Worm (Caenorhabditis elegans) whole organism, L2 larva: ENCODE data around the gene F36H1.3.

Experiments used
- C34F6.9 ChIP-seq: fragments of 150-350 bp; optimal IDR thresholded peaks from 2 replicates; lab custom pipeline; 2014; ENCODE audit warnings: missing biosample characterization, missing genetic modification characterization
- F13H6.1 ChIP-seq: sonication (generic microtip); optimal IDR thresholded peaks from 2 replicates; lab custom pipeline; 2016; ENCODE audit warnings: missing genetic modification characterization, missing compliant biosample characterization
- R02D3.7 ChIP-seq: fragments of 150-350 bp; optimal IDR thresholded peaks from 2 replicates; lab custom pipeline; 2014; ENCODE audit warnings: missing biosample characterization, missing genetic modification characterization
- Y55F3AM.14 ChIP-seq: fragments of 200-800 bp; sonication (Bioruptor generic); optimal IDR thresholded peaks from 2 replicates; lab custom pipeline; 2018; ENCODE audit warnings: mild to moderate bottlenecking, missing genetic modification characterization, missing compliant biosample characterization
- ZK546.5 ChIP-seq: sonication (generic microtip); optimal IDR thresholded peaks from 2 replicates; lab custom pipeline; 2017; ENCODE audit warnings: missing biosample characterization, missing genetic modification characterization
- alr-1 ChIP-seq: fragments of 150-350 bp; optimal IDR thresholded peaks from 2 replicates; lab custom pipeline; 2014; ENCODE audit warnings: missing biosample characterization, missing genetic modification characterization
- aly-2 ChIP-seq: fragments of 150-350 bp; optimal IDR thresholded peaks from 2 replicates; lab custom pipeline; 2014; ENCODE audit warnings: missing biosample characterization, missing genetic modification characterization
- blmp-1 ChIP-seq: sonication (generic microtip); optimal IDR thresholded peaks from 2 replicates; lab custom pipeline; 2017; ENCODE audit warnings: missing genetic modification characterization, mild to moderate bottlenecking, missing compliant biosample characterization, antibody characterized with exemption, moderate library complexity; ENCODE audit not compliant: insufficient read depth
- ceh-16 ChIP-seq: fragments of 150-350 bp; optimal IDR thresholded peaks from 2 replicates; lab custom pipeline; 2014; ENCODE audit warnings: missing biosample characterization, missing genetic modification characterization
- ceh-82 ChIP-seq: fragments of 150-350 bp; optimal IDR thresholded peaks from 2 replicates; lab custom pipeline; 2014; ENCODE audit warnings: missing biosample characterization, missing genetic modification characterization
- crh-2 ChIP-seq: sonication (generic microtip); optimal IDR thresholded peaks from 2 replicates; lab custom pipeline; 2017; ENCODE audit warnings: missing biosample characterization, missing genetic modification characterization
- dmd-4 ChIP-seq: sonication (generic microtip); optimal IDR thresholded peaks from 2 replicates; lab custom pipeline; 2017; ENCODE audit warnings: missing biosample characterization, missing genetic modification characterization
- egl-27 ChIP-seq: sonication (generic microtip); optimal IDR thresholded peaks from 3 replicates; lab custom pipeline; 2017; ENCODE audit warnings: missing biosample characterization, missing genetic modification reagents, missing genetic modification characterization
- elt-1 ChIP-seq: fragments of 150-350 bp; optimal IDR thresholded peaks from 2 replicates; lab custom pipeline; 2014; ENCODE audit warnings: missing biosample characterization, missing genetic modification characterization
- elt-3 ChIP-seq: sonication (generic microtip); optimal IDR thresholded peaks from 2 replicates; lab custom pipeline; 2017; ENCODE audit warnings: missing biosample characterization, missing genetic modification characterization
- gmeb-1 ChIP-seq: fragments of 150-350 bp; optimal IDR thresholded peaks from 2 replicates; lab custom pipeline; 2014; ENCODE audit warnings: missing biosample characterization, missing genetic modification characterization
- lin-13 ChIP-seq: fragments of 150-350 bp; optimal IDR thresholded peaks from 2 replicates; lab custom pipeline; 2014; ENCODE audit warnings: missing biosample characterization, missing genetic modification reagents, missing genetic modification characterization
- lsy-2 ChIP-seq, 2 experiments: fragments of 150-350 bp in 1 of 2; sonication (generic microtip) in 1 of 2; optimal IDR thresholded peaks; 2 replicates each; lab custom pipeline; 2014 to 2017; ENCODE audit warnings: missing biosample characterization in 2 of 2, missing genetic modification characterization in 2 of 2
- mab-5 ChIP-seq: fragments of 150-350 bp; optimal IDR thresholded peaks from 2 replicates; lab custom pipeline; 2014; ENCODE audit warnings: missing biosample characterization, missing genetic modification characterization
- mbf-1 ChIP-seq: sonication (generic microtip); optimal IDR thresholded peaks from 2 replicates; lab custom pipeline; 2017; ENCODE audit warnings: missing biosample characterization, missing genetic modification characterization
- mdl-1 ChIP-seq, 2 experiments: fragments of 150-350 bp in 1 of 2; sonication (generic microtip) in 1 of 2; optimal IDR thresholded peaks; 2 replicates each; lab custom pipeline; 2017; ENCODE audit warnings: missing biosample characterization in 2 of 2, missing genetic modification characterization in 2 of 2
- nhr-10 ChIP-seq: sonication (generic microtip); optimal IDR thresholded peaks from 2 replicates; lab custom pipeline; 2017; ENCODE audit warnings: missing biosample characterization, missing genetic modification characterization
- nhr-11 ChIP-seq: fragments of 150-350 bp; optimal IDR thresholded peaks from 2 replicates; lab custom pipeline; 2014; ENCODE audit warnings: missing biosample characterization, missing genetic modification characterization
- nhr-129 ChIP-seq: fragments of 150-350 bp; optimal IDR thresholded peaks from 2 replicates; lab custom pipeline; 2014; ENCODE audit warnings: missing biosample characterization, missing genetic modification characterization
- nhr-21 ChIP-seq: fragments of 150-350 bp; optimal IDR thresholded peaks from 2 replicates; lab custom pipeline; 2014; ENCODE audit warnings: missing biosample characterization, missing genetic modification characterization
- nhr-23 ChIP-seq: fragments of 150-350 bp; optimal IDR thresholded peaks from 2 replicates; lab custom pipeline; 2014; ENCODE audit warnings: missing biosample characterization, missing genetic modification reagents, missing genetic modification characterization
- nhr-237 ChIP-seq: fragments of 150-350 bp; optimal IDR thresholded peaks from 2 replicates; lab custom pipeline; 2014; ENCODE audit warnings: missing biosample characterization, missing genetic modification characterization
- nhr-6 ChIP-seq: fragments of 150-350 bp; optimal IDR thresholded peaks from 2 replicates; lab custom pipeline; 2014; ENCODE audit warnings: missing biosample characterization, missing genetic modification characterization
- nhr-77 ChIP-seq: fragments of 150-350 bp; optimal IDR thresholded peaks from 2 replicates; lab custom pipeline; 2014; ENCODE audit warnings: missing biosample characterization, missing genetic modification characterization
- peb-1 ChIP-seq: fragments of 150-350 bp; optimal IDR thresholded peaks from 2 replicates; lab custom pipeline; 2014; ENCODE audit warnings: missing biosample characterization, missing genetic modification characterization
- skn-1 ChIP-seq: sonication (generic microtip); optimal IDR thresholded peaks from 2 replicates; lab custom pipeline; 2017; ENCODE audit warnings: missing biosample characterization, missing genetic modification characterization
- sma-3 ChIP-seq: sonication (generic microtip); optimal IDR thresholded peaks from 2 replicates; lab custom pipeline; 2016; ENCODE audit warnings: missing genetic modification reagents, missing genetic modification characterization, missing compliant biosample characterization
- sma-9 ChIP-seq, 2 experiments: fragments of 150-350 bp in 1 of 2; sonication (generic microtip) in 1 of 2; optimal IDR thresholded peaks; 2 replicates each; lab custom pipeline; 2014 to 2016; ENCODE audit warnings: missing genetic modification characterization in 2 of 2, mild to moderate bottlenecking in 1 of 2, missing biosample characterization in 1 of 2, missing compliant biosample characterization in 1 of 2, missing genetic modification reagents in 1 of 2, moderate library complexity in 1 of 2
- snpc-4 ChIP-seq: fragments of 150-350 bp; optimal IDR thresholded peaks from 2 replicates; lab custom pipeline; 2014; ENCODE audit warnings: missing biosample characterization, missing genetic modification characterization
- unc-39 ChIP-seq: fragments of 150-350 bp; optimal IDR thresholded peaks from 2 replicates; lab custom pipeline; 2014; ENCODE audit warnings: missing biosample characterization, missing genetic modification characterization
- unc-55 ChIP-seq: fragments of 150-350 bp; sonication (generic microtip); optimal IDR thresholded peaks from 3 replicates; lab custom pipeline; 2014; ENCODE audit warnings: missing biosample characterization, missing genetic modification reagents, missing genetic modification characterization
- unc-62 ChIP-seq: fragments of 150-350 bp; optimal IDR thresholded peaks from 2 replicates; lab custom pipeline; 2014; ENCODE audit warnings: missing biosample characterization, missing genetic modification reagents, missing genetic modification characterization
- zag-1 ChIP-seq: fragments of 150-350 bp; optimal IDR thresholded peaks from 2 replicates; lab custom pipeline; 2014; ENCODE audit warnings: missing biosample characterization, missing genetic modification characterization
- ztf-1 ChIP-seq: fragments of 200-800 bp; sonication (Bioruptor generic); conservative IDR thresholded peaks from 2 replicates; pipeline ENCODE4 v1.3.6; 2022; ENCODE audit warnings: missing genetic modification characterization, missing compliant biosample characterization
- ztf-11 ChIP-seq: sonication (generic microtip); optimal IDR thresholded peaks from 2 replicates; lab custom pipeline; 2017; ENCODE audit warnings: missing biosample characterization, missing genetic modification characterization
- ztf-4 ChIP-seq: fragments of 150-350 bp; optimal IDR thresholded peaks from 2 replicates; lab custom pipeline; 2014; ENCODE audit warnings: missing biosample characterization, missing genetic modification characterization

Gene F36H1.3

ce11 chrIV:11022303-11022702 is 27.6 kb upstream of the F36H1.3 start, which contains the start of gene alh-3:
Gene alh-3 (plus strand): TSS chrIV:11022603.
- no peak for TF ChIP-seq sma-3 (GFP tag; lab: Kevin White, UChicago)
- TF ChIP-seq unc-62, result no peak
- no peak for TF ChIP-seq lin-13 (GFP tag; lab: Kevin White, UChicago)
- no peak for TF ChIP-seq sma-9 (GFP tag; optimal IDR thresholded peaks at IDR 0.05; lab: Kevin White, UChicago)
- no peak for TF ChIP-seq sma-9 (tag; optimal IDR thresholded peaks at IDR 0.05; lab: Kevin White, UChicago)
- TF ChIP-seq blmp-1 (tag; lab: Kevin White, UChicago), result no peak
- no peak for TF ChIP-seq ceh-16 (tag; lab: Kevin White, UChicago)
- no peak for TF ChIP-seq elt-1 (tag; lab: Kevin White, UChicago)
- no peak for TF ChIP-seq nhr-129 (tag; lab: Kevin White, UChicago)
- no peak for TF ChIP-seq F13H6.1 (tag; lab: Kevin White, UChicago)
- TF ChIP-seq Y55F3AM.14 (GFP tag; lab: Kevin White, UChicago), result no peak
- no peak for TF ChIP-seq egl-27 (tag; lab: Kevin White, UChicago)
- TF ChIP-seq crh-2 (tag; lab: Kevin White, UChicago), result no peak
- no peak for TF ChIP-seq nhr-10 (tag; lab: Kevin White, UChicago)
- no peak for TF ChIP-seq unc-55 (GFP tag; lab: Kevin White, UChicago)
- no peak for TF ChIP-seq mbf-1 (tag; lab: Kevin White, UChicago)
- TF ChIP-seq R02D3.7, result no peak

ce11 chrIV:11025941-11026340 is 24.0 kb upstream of the F36H1.3 start:
- TF ChIP-seq Y55F3AM.14 (GFP tag; lab: Kevin White, UChicago), result peak; percentile 71
- TF ChIP-seq egl-27 (tag; lab: Kevin White, UChicago), result no peak
- no peak for TF ChIP-seq ztf-4
- TF ChIP-seq ceh-16 (tag; lab: Kevin White, UChicago), result no peak
- 0 out of 2 replicates have a peak, but pooled peaks have one; percentile 28 for TF ChIP-seq ztf-1
- TF ChIP-seq snpc-4, result no peak
- peak; percentile 34 for TF ChIP-seq zag-1
- peak; percentile 29 for TF ChIP-seq sma-9 (GFP tag; optimal IDR thresholded peaks at IDR 0.05; lab: Kevin White, UChicago)
- TF ChIP-seq sma-9 (tag; optimal IDR thresholded peaks at IDR 0.05; lab: Kevin White, UChicago), result no peak
- TF ChIP-seq sma-3 (GFP tag; lab: Kevin White, UChicago), result no peak

ce11 chrIV:11026648-11027047 is 23.3 kb upstream of the F36H1.3 start:
- TF ChIP-seq blmp-1 (tag; lab: Kevin White, UChicago) (no peak), crh-2 (tag; lab: Kevin White, UChicago) (peak; percentile 22), nhr-11 (no peak), zag-1 (no peak), C34F6.9 (peak; percentile 63), nhr-77 (tag; lab: Kevin White, UChicago) (no peak), nhr-21 (tag; lab: Kevin White, UChicago) (no peak), ZK546.5 (tag; lab: Kevin White, UChicago) (no peak), alr-1 (tag; lab: Kevin White, UChicago) (no peak), nhr-237 (tag; lab: Kevin White, UChicago) (no peak), unc-39 (no peak), ztf-4 (peak; percentile 48), nhr-129 (tag; lab: Kevin White, UChicago) (peak; percentile 46), ceh-82 (tag; lab: Kevin White, UChicago) (no peak), Y55F3AM.14 (GFP tag; lab: Kevin White, UChicago) (no peak), lsy-2 (tag; optimal IDR thresholded peaks at IDR 0.05; lab: Kevin White, UChicago) (peak in 1 of 2 experiments; percentile 58), nhr-23 (tag; lab: Kevin White, UChicago) (no peak), unc-55 (GFP tag; lab: Kevin White, UChicago) (peak; percentile 40), lin-13 (GFP tag; lab: Kevin White, UChicago) (no peak), unc-62 (no peak), nhr-6 (tag; lab: Kevin White, UChicago) (no peak), sma-9 (GFP tag; optimal IDR thresholded peaks at IDR 0.05; lab: Kevin White, UChicago) (peak; percentile 27), sma-9 (tag; optimal IDR thresholded peaks at IDR 0.05; lab: Kevin White, UChicago) (no peak), skn-1 (no peak), mab-5 (tag; lab: Kevin White, UChicago) (no peak)

- TF ChIP-seq nhr-237 (tag; lab: Kevin White, UChicago) (no peak), ceh-82 (tag; lab: Kevin White, UChicago) (no peak), nhr-11 (no peak), alr-1 (tag; lab: Kevin White, UChicago) (no peak), F13H6.1 (tag; lab: Kevin White, UChicago) (peak; percentile 92), nhr-129 (tag; lab: Kevin White, UChicago) (peak; percentile 95), skn-1 (peak; percentile 51), nhr-23 (tag; lab: Kevin White, UChicago) (no peak), unc-55 (GFP tag; lab: Kevin White, UChicago) (peak; percentile 87), aly-2 (tag; lab: Kevin White, UChicago) (no peak), mbf-1 (tag; lab: Kevin White, UChicago) (no peak), gmeb-1 (peak; percentile 53), nhr-10 (tag; lab: Kevin White, UChicago) (no peak), crh-2 (tag; lab: Kevin White, UChicago) (peak; percentile 95), nhr-21 (tag; lab: Kevin White, UChicago) (peak; percentile 69), peb-1 (peak; percentile 70), ztf-4 (peak; percentile 75), dmd-4 (tag; lab: Kevin White, UChicago) (no peak), ztf-11 (tag; lab: Kevin White, UChicago) (no peak), lin-13 (GFP tag; lab: Kevin White, UChicago) (peak; percentile 80), ZK546.5 (tag; lab: Kevin White, UChicago) (no peak), elt-3 (no peak), snpc-4 (peak; percentile 28), unc-62 (peak; percentile 2), zag-1 (peak; percentile 94), lsy-2 (tag; optimal IDR thresholded peaks at IDR 0.05; lab: Kevin White, UChicago) (peak; percentile 57 to 90), mdl-1 (tag; optimal IDR thresholded peaks at IDR 0.05; lab: Kevin White, UChicago) (peak; percentile 13 to 47), egl-27 (tag; lab: Kevin White, UChicago) (peak; percentile 84), nhr-6 (tag; lab: Kevin White, UChicago) (peak; percentile 80)
These were observed 22.4 kb upstream of the F36H1.3 start for ce11 chrIV:11027560-11027959.
